Worm (Caenorhabditis elegans) whole organism, L4/young adult: Measurements from ENCODE around the gene exp-2.

Experiments used
- dao-5 ChIP-seq: sonication (generic microtip); optimal IDR thresholded peaks from 2 replicates; lab custom pipeline; 2016; ENCODE audit warnings: missing genotype, missing genetic modification characterization, moderate library complexity, missing compliant biosample characterization
- him-1 ChIP-seq: sonication (generic microtip); optimal IDR thresholded peaks from 2 replicates; lab custom pipeline; 2016; ENCODE audit warnings: missing genotype, missing genetic modification reagents, missing genetic modification characterization, missing compliant biosample characterization

DNA sequence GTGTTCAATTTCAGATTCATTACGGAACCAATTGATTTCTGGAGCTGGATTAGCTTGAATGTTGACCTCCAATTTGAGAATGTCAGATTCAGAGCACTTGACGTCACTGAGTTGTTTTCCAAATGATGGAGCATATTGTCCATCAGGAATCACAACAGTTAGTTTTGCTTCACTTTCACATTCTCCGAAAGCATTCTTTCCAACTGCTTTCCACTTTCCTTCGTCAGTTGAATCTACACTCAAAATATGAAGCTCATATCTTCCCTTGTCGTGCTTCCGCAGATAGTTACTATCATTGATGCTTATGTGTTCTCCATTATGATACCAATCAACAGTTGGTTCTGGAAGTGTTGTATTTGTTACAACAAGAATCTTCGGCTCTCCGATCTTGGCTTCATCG lies 2.8 kb upstream of the exp-2 start:
- TF ChIP-seq him-1 (tag; lab: Kevin White, UChicago) (no peak), dao-5 (tag; lab: Kevin White, UChicago) (no peak)
